Worm (Caenorhabditis elegans) whole organism, L1 larva: Measurements from ENCODE around the gene R07E3.4.

Source experiments
- ama-1 ChIP-seq: fragments of 150-350 bp; optimal IDR thresholded peaks from 2 replicates; lab custom pipeline; 2014
- sptf-1 ChIP-seq: fragments of 150-350 bp; optimal IDR thresholded peaks from 2 replicates; lab custom pipeline; 2014; ENCODE audit warnings: missing biosample characterization, missing genetic modification characterization
- unc-130 ChIP-seq: fragments of 150-350 bp; optimal IDR thresholded peaks from 2 replicates; lab custom pipeline; 2017; ENCODE audit warnings: missing biosample characterization, missing genetic modification characterization, inconsistent platforms

- no peak for TF ChIP-seq unc-130
- TF ChIP-seq ama-1, result no peak
- TF ChIP-seq sptf-1 (tag; lab: Kevin White, UChicago), result no peak
These were observed 6.9 kb upstream of the R07E3.4 start for ce11 chrX:10340044-10340443.
